Fruit fly (Drosophila melanogaster) whole organism, prepupa: ENCODE results near the gene CG14247.

ENCODE experiments used
- CG10631 ChIP-seq: fragments of 200-800 bp; sonication (Bioruptor generic); optimal IDR thresholded peaks from 2 replicates; lab custom pipeline; 2016; ENCODE audit warnings: missing biosample characterization, missing genetic modification characterization
- CG10669 ChIP-seq: fragments of 200-800 bp; sonication (Bioruptor generic); optimal IDR thresholded peaks from 3 replicates; lab custom pipeline; 2018; ENCODE audit warnings: missing biosample characterization, mild to moderate bottlenecking, missing genetic modification characterization, moderate library complexity
- CG3032 ChIP-seq: fragments of 200-800 bp; optimal IDR thresholded peaks from 2 replicates; lab custom pipeline; 2019; ENCODE audit warnings: missing biosample characterization, mild to moderate bottlenecking, missing genetic modification characterization, moderate library complexity
- CG34406 ChIP-seq: fragments of 200-800 bp; sonication (Bioruptor generic); optimal IDR thresholded peaks from 3 replicates; lab custom pipeline; 2016; ENCODE audit warnings: missing biosample characterization, missing genetic modification characterization
- CG3919 ChIP-seq: fragments of 200-800 bp; sonication (Bioruptor generic); optimal IDR thresholded peaks from 3 replicates; lab custom pipeline; 2016; ENCODE audit warnings: missing biosample characterization, missing genetic modification characterization
- CG6163 ChIP-seq: fragments of 200-800 bp; sonication (Bioruptor generic); IDR thresholded peaks from 3 replicates; pipeline ENCODE4 v1.3.6; 2022; ENCODE audit warnings: missing biosample characterization, missing genetic modification characterization
- CG6854 ChIP-seq: fragments of 200-800 bp; sonication (Bioruptor generic); optimal IDR thresholded peaks from 2 replicates; lab custom pipeline; 2017; ENCODE audit warnings: missing biosample characterization, mild to moderate bottlenecking, missing genetic modification characterization
- CG7368 ChIP-seq: fragments of 200-800 bp; sonication (Bioruptor generic); optimal IDR thresholded peaks from 3 replicates; lab custom pipeline; 2016; ENCODE audit warnings: missing biosample characterization, missing genetic modification characterization
- CG9139 ChIP-seq: fragments of 200-800 bp; sonication (Bioruptor generic); optimal IDR thresholded peaks from 3 replicates; lab custom pipeline; 2017; ENCODE audit warnings: missing biosample characterization, mild to moderate bottlenecking, missing genetic modification characterization
- Eip78C ChIP-seq: fragments of 200-800 bp; sonication (Bioruptor generic); peaks from one replicate; lab custom pipeline; 2016; ENCODE audit warnings: missing biosample characterization, missing genetic modification characterization
- Eip93F ChIP-seq: fragments of 200-800 bp; sonication (Bioruptor generic); optimal IDR thresholded peaks from 2 replicates; lab custom pipeline; 2016; ENCODE audit warnings: missing biosample characterization, mild to moderate bottlenecking, missing genetic modification characterization
- Ets21C ChIP-seq: fragments of 200-800 bp; sonication (Bioruptor generic); optimal IDR thresholded peaks from 3 replicates; lab custom pipeline; 2016; ENCODE audit warnings: missing biosample characterization, missing genetic modification characterization
- Ets96B ChIP-seq: fragments of 200-800 bp; optimal IDR thresholded peaks from 2 replicates; lab custom pipeline; 2019; ENCODE audit warnings: missing biosample characterization, mild to moderate bottlenecking, missing genetic modification characterization, moderate library complexity
- Gug ChIP-seq: fragments of 200-800 bp; sonication (Bioruptor generic); IDR thresholded peaks from 2 replicates; pipeline ENCODE4 v1.3.6; 2022; ENCODE audit warnings: missing biosample characterization, missing genetic modification characterization
- Lpt ChIP-seq: fragments of 200-800 bp; sonication (Bioruptor generic); optimal IDR thresholded peaks from 3 replicates; lab custom pipeline; 2016; ENCODE audit warnings: missing biosample characterization, missing genetic modification characterization
- OdsH ChIP-seq: fragments of 200-800 bp; sonication (Bioruptor generic); optimal IDR thresholded peaks from 3 replicates; lab custom pipeline; 2016; ENCODE audit warnings: missing biosample characterization, missing genetic modification characterization
- Smox ChIP-seq: fragments of 200-800 bp; sonication (Bioruptor generic); optimal IDR thresholded peaks from 3 replicates; lab custom pipeline; 2016; ENCODE audit warnings: missing biosample characterization, missing genetic modification characterization
- esn ChIP-seq: fragments of 200-800 bp; sonication (Bioruptor generic); optimal IDR thresholded peaks from 2 replicates; lab custom pipeline; 2016; ENCODE audit warnings: missing biosample characterization, mild to moderate bottlenecking, missing genetic modification characterization, moderate library complexity
- fd59A ChIP-seq: fragments of 200-800 bp; sonication (Bioruptor generic); optimal IDR thresholded peaks from 2 replicates; lab custom pipeline; 2017; ENCODE audit warnings: missing biosample characterization, mild to moderate bottlenecking, missing genetic modification characterization, missing genetic modification reagents
- fd85E ChIP-seq: fragments of 200-800 bp; sonication (Bioruptor generic); optimal IDR thresholded peaks from 3 replicates; lab custom pipeline; 2016; ENCODE audit warnings: missing biosample characterization, missing genetic modification characterization
- pdm3 ChIP-seq: fragments of 200-800 bp; sonication (Bioruptor generic); optimal IDR thresholded peaks from 3 replicates; lab custom pipeline; 2016; ENCODE audit warnings: missing biosample characterization, missing genetic modification characterization
- salr ChIP-seq, 2 experiments: fragments of 200-800 bp; sonication (Bioruptor generic); optimal IDR thresholded peaks; 3 replicates each; lab custom pipeline; 2016 to 2018; ENCODE audit warnings: missing biosample characterization in 2 of 2, missing genetic modification characterization in 2 of 2, mild to moderate bottlenecking in 1 of 2
- ss ChIP-seq, 2 experiments: fragments of 200-800 bp; sonication (Bioruptor generic); optimal IDR thresholded peaks; 2 replicates in 1 of 2; 3 replicates in 1 of 2; lab custom pipeline; 2017 to 2018; ENCODE audit warnings: mild to moderate bottlenecking in 2 of 2, missing biosample characterization in 2 of 2, missing genetic modification characterization in 2 of 2, moderate library complexity in 1 of 2
- svp ChIP-seq: fragments of 200-800 bp; sonication (Bioruptor generic); peaks from one replicate; lab custom pipeline; 2016; ENCODE audit warnings: missing biosample characterization, missing genetic modification characterization
- topi ChIP-seq: fragments of 200-800 bp; sonication (Bioruptor generic); optimal IDR thresholded peaks from 3 replicates; lab custom pipeline; 2016; ENCODE audit warnings: missing biosample characterization, missing genetic modification characterization

CG14247 gene

dm6 chr3R:26728427-26728826 is 9.0 kb upstream of the CG14247 start, which contains the start of gene CG14245:
TSS of gene CG14245 (plus strand) at chr3R:26728727.
- TF ChIP-seq Eip78C (GFP tag; lab: Kevin White, UChicago) (no peak), Smox (GFP tag; lab: Kevin White, UChicago) (no peak), Lpt (GFP tag; lab: Kevin White, UChicago) (no peak), salr (GFP tag; optimal IDR thresholded peaks at IDR 0.05; lab: Kevin White, UChicago) (no peak), Gug (GFP tag; lab: Robert Waterston, UW) (no peak), esn (GFP tag; lab: Kevin White, UChicago) (no peak), Ets21C (GFP tag; lab: Kevin White, UChicago) (no peak), CG10631 (GFP tag; lab: Kevin White, UChicago) (no peak), pdm3 (GFP tag; lab: Kevin White, UChicago) (no peak), Eip93F (GFP tag; lab: Kevin White, UChicago) (no peak), CG3919 (GFP tag; lab: Kevin White, UChicago) (no peak), Ets96B (tag; lab: Kevin White, UChicago) (no peak), CG6163 (GFP tag; lab: Robert Waterston, UW) (no peak), ss (GFP tag; optimal IDR thresholded peaks at IDR 0.05; lab: Kevin White, UChicago) (no peak), CG3032 (no peak), fd85E (GFP tag; lab: Kevin White, UChicago) (no peak), CG34406 (no peak)

dm6 chr3R:26736207-26736606 is 1.2 kb upstream of the CG14247 start, which contains the start of gene CG6403:
TSS of gene CG6403 (minus strand) at chr3R:26736307.
- no peak for TF ChIP-seq OdsH

- no peak for TF ChIP-seq CG10631 (GFP tag; lab: Kevin White, UChicago)
- TF ChIP-seq topi (GFP tag; lab: Kevin White, UChicago), result no peak
- no peak for TF ChIP-seq svp
- no peak for TF ChIP-seq pdm3 (GFP tag; lab: Kevin White, UChicago)
- no peak for TF ChIP-seq CG9139 (GFP tag; lab: Kevin White, UChicago)
These were observed 24.3 kb downstream of the CG14247 start for dm6 chr3R:26761695-26762094.

- TF ChIP-seq CG34406, result no peak
- no peak for TF ChIP-seq fd59A (GFP tag; lab: Kevin White, UChicago)
- TF ChIP-seq salr (GFP tag; optimal IDR thresholded peaks at IDR 0.05; lab: Kevin White, UChicago), result no peak
- TF ChIP-seq Gug (GFP tag; lab: Robert Waterston, UW), result no peak
- TF ChIP-seq CG7368, result no peak
- no peak for TF ChIP-seq Eip78C (GFP tag; lab: Kevin White, UChicago)
- TF ChIP-seq CG10669 (GFP tag; lab: Kevin White, UChicago), result no peak
- no peak for TF ChIP-seq CG6854
These were observed 46.7 kb downstream of the CG14247 start, which contains the start of gene CG42789 for dm6 chr3R:26784108-26784507. TSS of gene CG42789 (minus strand) at chr3R:26784208.
